Worm (Caenorhabditis elegans): ENCODE data around the gene ssp-35.

- TF ChIP-seq flt-1 (GFP tag; IDR thresholded peaks at IDR 0.05) = no peak
- TF ChIP-seq ama-1 (optimal IDR thresholded peaks at IDR 0.05) = no peak
- no peak for TF ChIP-seq tbx-37 (GFP tag; conservative IDR thresholded peaks at IDR 0.05)
- no peak for TF ChIP-seq ets-7 (tag; optimal IDR thresholded peaks at IDR 0.05)
- TF ChIP-seq scrt-1 (GFP tag; IDR thresholded peaks at IDR 0.05) = no peak
- no peak for TF ChIP-seq hmg-4 (GFP tag; optimal IDR thresholded peaks at IDR 0.05)
- no peak for TF ChIP-seq hmbx-1 (tag; optimal IDR thresholded peaks at IDR 0.05)
- no peak for TF ChIP-seq ceh-13 (GFP tag; optimal IDR thresholded peaks at IDR 0.05)
- no peak for TF ChIP-seq pes-1 (GFP tag; IDR thresholded peaks at IDR 0.05)
- no peak for TF ChIP-seq sea-1 (GFP tag; conservative IDR thresholded peaks at IDR 0.05)
- TF ChIP-seq tra-4 (tag; optimal IDR thresholded peaks at IDR 0.05) = no peak
Measured at ce11 chrV:12233425-12233824, 30.2 kb downstream of the ssp-35 start.
